Comparison of ENCODE assay signal across 3 worm cellular contexts in the genomic region with DNA sequence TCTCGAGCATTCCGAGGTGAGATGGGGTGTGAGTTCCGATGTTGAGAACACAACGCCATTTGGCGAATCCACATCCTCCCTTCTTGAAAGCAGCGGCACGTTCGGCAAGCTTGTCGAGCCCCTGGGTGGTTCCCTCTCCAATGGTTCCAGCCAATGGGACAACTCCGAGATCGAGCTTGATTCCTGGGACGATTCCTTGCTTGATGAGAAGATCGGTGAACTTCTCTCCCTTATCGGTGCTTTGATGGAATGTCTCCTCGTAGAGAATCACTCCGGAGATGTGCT.
TF ChIP-seq lines count a peak whose summit lies in the region.

No protein-coding gene starts in this region.

TF ChIP-seq in whole organism, L1 larva, 84 proteins besides CTCF, POLR2A, EP300 and RAD21:
- TF ChIP-seq ama-1 (optimal IDR thresholded peaks at IDR 0.05; lab: Kevin White, UChicago), result no peak
- peak; percentile 36 for TF ChIP-seq nhr-85 (tag; lab: Kevin White, UChicago)
- no peak for TF ChIP-seq nhr-28 (tag; optimal IDR thresholded peaks at IDR 0.05; lab: Kevin White, UChicago)
- TF ChIP-seq ceh-88 (GFP tag; IDR thresholded peaks at IDR 0.05; lab: Robert Waterston, UW), result no peak
- no peak for TF ChIP-seq sup-37 (GFP tag; optimal IDR thresholded peaks at IDR 0.05; lab: Kevin White, UChicago)
- TF ChIP-seq C04F5.9 (tag; optimal IDR thresholded peaks at IDR 0.05; lab: Kevin White, UChicago), result no peak
TF ChIP-seq in whole organism, L1 larva: peak in this region for 1.

TF ChIP-seq in whole organism, L4 larva, 104 proteins besides CTCF, POLR2A, EP300 and RAD21:
- no peak for TF ChIP-seq egl-43 (GFP tag; IDR thresholded peaks at IDR 0.05; lab: Robert Waterston, UW)
- no peak for TF ChIP-seq D1046.2 (GFP tag; IDR thresholded peaks at IDR 0.05; lab: Robert Waterston, UW)
- TF ChIP-seq spr-3 (GFP tag; optimal IDR thresholded peaks at IDR 0.05; lab: Kevin White, UChicago), result no peak
- TF ChIP-seq ceh-20 (GFP tag; IDR thresholded peaks at IDR 0.05; lab: Robert Waterston, UW), result no peak; the same call in 1 of the 2 replicates
- no peak for TF ChIP-seq mes-2 (tag; optimal IDR thresholded peaks at IDR 0.05; lab: Kevin White, UChicago; ENCODE audit: poor library complexity, severe bottlenecking)
- TF ChIP-seq F10B5.3 (tag; optimal IDR thresholded peaks at IDR 0.05; lab: Kevin White, UChicago), result no peak
- no peak for TF ChIP-seq dmd-8 (GFP tag; IDR thresholded peaks at IDR 0.05; lab: Robert Waterston, UW)
- TF ChIP-seq Y48G9A.11 (GFP tag; IDR thresholded peaks at IDR 0.05; lab: Robert Waterston, UW), result no peak
- no peak for TF ChIP-seq lir-3 (tag; optimal IDR thresholded peaks at IDR 0.05; lab: Kevin White, UChicago)
- 0 out of 4 replicates have a peak, but pooled peaks of 1 of the 2 experiments have one; percentile 24 for TF ChIP-seq madf-5 (GFP tag; IDR thresholded peaks at IDR 0.05; lab: Robert Waterston, UW)
- TF ChIP-seq hlh-11 (tag; optimal IDR thresholded peaks at IDR 0.05; lab: Kevin White, UChicago), result no peak
- TF ChIP-seq nhr-10 (tag; optimal IDR thresholded peaks at IDR 0.05; lab: Kevin White, UChicago), result no peak
- no peak for TF ChIP-seq lin-38 (GFP tag; IDR thresholded peaks at IDR 0.05; lab: Robert Waterston, UW)
- TF ChIP-seq mxl-2 (GFP tag; conservative IDR thresholded peaks at IDR 0.05; lab: Robert Waterston, UW), result no peak
- TF ChIP-seq set-16 (GFP tag; IDR thresholded peaks at IDR 0.05; lab: Robert Waterston, UW), result peak; percentile 57; the same call in 1 of the 2 replicates
- no peak for TF ChIP-seq tra-1 (GFP tag; IDR thresholded peaks at IDR 0.05; lab: Robert Waterston, UW)
- no peak for TF ChIP-seq fkh-10 (GFP tag; optimal IDR thresholded peaks at IDR 0.05; lab: Kevin White, UChicago)

TF ChIP-seq in whole organism, young adult, 124 proteins besides CTCF, POLR2A, EP300 and RAD21:
- TF ChIP-seq ztf-22 (GFP tag; optimal IDR thresholded peaks at IDR 0.05; lab: Kevin White, UChicago) (no peak), mxl-1 (tag; optimal IDR thresholded peaks at IDR 0.05; lab: Kevin White, UChicago) (no peak), hlh-26 (GFP tag; conservative IDR thresholded peaks at IDR 0.05; lab: Robert Waterston, UW) (no peak), Y53F4B.3 (GFP tag; IDR thresholded peaks at IDR 0.05; lab: Robert Waterston, UW) (no peak), Y53G8AR.9 (GFP tag; conservative IDR thresholded peaks at IDR 0.05; lab: Robert Waterston, UW) (0 out of 2 replicates have a peak, but pooled peaks have one; percentile 24), F23B12.7 (tag; optimal IDR thresholded peaks at IDR 0.05; lab: Kevin White, UChicago; ENCODE audit: insufficient read depth) (no peak), sea-2 (GFP tag; IDR thresholded peaks at IDR 0.05; lab: Robert Waterston, UW) (no peak), attf-6 (GFP tag; IDR thresholded peaks at IDR 0.05; lab: Robert Waterston, UW) (no peak), snpc-4 (GFP tag; optimal IDR thresholded peaks at IDR 0.05; lab: Kevin White, UChicago) (no peak), snpc-4 (tag; optimal IDR thresholded peaks at IDR 0.05; lab: Kevin White, UChicago) (no peak), mcd-1 (GFP tag; IDR thresholded peaks at IDR 0.05; lab: Robert Waterston, UW) (no peak), B0261.1 (tag; optimal IDR thresholded peaks at IDR 0.05; lab: Kevin White, UChicago) (no peak), hsf-1 (GFP tag; IDR thresholded peaks at IDR 0.05; lab: Robert Waterston, UW) (0 out of 2 replicates have a peak, but pooled peaks have one; percentile 38), zim-3 (tag; optimal IDR thresholded peaks at IDR 0.05; lab: Kevin White, UChicago) (no peak), T26A5.8 (tag; optimal IDR thresholded peaks at IDR 0.05; lab: Kevin White, UChicago) (no peak), ztf-26 (tag; optimal IDR thresholded peaks at IDR 0.05; lab: Kevin White, UChicago) (peak; percentile 4), lsy-27 (tag; optimal IDR thresholded peaks at IDR 0.05; lab: Kevin White, UChicago; ENCODE audit: borderline replicate concordance, insufficient read depth) (no peak), dox-1 (GFP tag; IDR thresholded peaks at IDR 0.05; lab: Robert Waterston, UW) (peak; percentile 21; the same call in 1 of the 2 replicates), bed-2 (GFP tag; IDR thresholded peaks at IDR 0.05; lab: Robert Waterston, UW) (no peak), K12H6.12 (tag; optimal IDR thresholded peaks at IDR 0.05; lab: Kevin White, UChicago) (no peak), F33H1.4 (GFP tag; IDR thresholded peaks at IDR 0.05; lab: Robert Waterston, UW) (no peak), nhr-80 (tag; optimal IDR thresholded peaks at IDR 0.05; lab: Kevin White, UChicago) (no peak), madf-10 (tag; optimal IDR thresholded peaks at IDR 0.05; lab: Kevin White, UChicago) (no peak), Y67H2A.10 (GFP tag; conservative IDR thresholded peaks at IDR 0.05; lab: Robert Waterston, UW) (no peak), attf-5 (GFP tag; optimal IDR thresholded peaks at IDR 0.05; lab: Kevin White, UChicago) (no peak), hmg-20 (GFP tag; IDR thresholded peaks at IDR 0.05; lab: Robert Waterston, UW) (no peak), nfya-2 (GFP tag; IDR thresholded peaks at IDR 0.05; lab: Robert Waterston, UW) (no peak), him-1 (tag; optimal IDR thresholded peaks at IDR 0.05; lab: Kevin White, UChicago) (no peak), F37B4.10 (GFP tag; IDR thresholded peaks at IDR 0.05; lab: Robert Waterston, UW) (no peak), die-1 (tag; optimal IDR thresholded peaks at IDR 0.05; lab: Kevin White, UChicago) (no peak), mel-28 (tag; optimal IDR thresholded peaks at IDR 0.05; lab: Kevin White, UChicago; ENCODE audit: borderline replicate concordance) (no peak), ccch-3 (GFP tag; optimal IDR thresholded peaks at IDR 0.05; lab: Kevin White, UChicago) (no peak), atf-7 (tag; optimal IDR thresholded peaks at IDR 0.05; lab: Kevin White, UChicago) (no peak), dpl-1 (GFP tag; optimal IDR thresholded peaks at IDR 0.05; lab: Kevin White, UChicago) (no peak), hlh-12 (tag; optimal IDR thresholded peaks at IDR 0.05; lab: Kevin White, UChicago) (no peak), akir-1 (GFP tag; optimal IDR thresholded peaks at IDR 0.05; lab: Kevin White, UChicago) (no peak), Y95B8A.8 (GFP tag; IDR thresholded peaks at IDR 0.05; lab: Robert Waterston, UW) (no peak), nhr-179 (tag; optimal IDR thresholded peaks at IDR 0.05; lab: Kevin White, UChicago) (no peak), nfya-1 (tag; optimal IDR thresholded peaks at IDR 0.05; lab: Kevin White, UChicago; ENCODE audit: borderline replicate concordance, insufficient read depth) (no peak), B0336.3 (GFP tag; IDR thresholded peaks at IDR 0.05; lab: Robert Waterston, UW) (no peak), F57A8.1 (GFP tag; optimal IDR thresholded peaks at IDR 0.05; lab: Kevin White, UChicago) (no peak), let-607 (tag; optimal IDR thresholded peaks at IDR 0.05; lab: Kevin White, UChicago) (no peak), ztf-28 (GFP tag; IDR thresholded peaks at IDR 0.05; lab: Robert Waterston, UW) (0 out of 2 replicates have a peak, but pooled peaks have one; percentile 41), F49E8.2 (tag; optimal IDR thresholded peaks at IDR 0.05; lab: Kevin White, UChicago; ENCODE audit: insufficient read depth) (no peak), lag-1 (GFP tag; IDR thresholded peaks at IDR 0.05; lab: Robert Waterston, UW) (no peak), Y79H2A.3 (GFP tag; conservative IDR thresholded peaks at IDR 0.05; lab: Robert Waterston, UW) (no peak), nfyb-1 (GFP tag; IDR thresholded peaks at IDR 0.05; lab: Robert Waterston, UW) (no peak), egl-18 (GFP tag; IDR thresholded peaks at IDR 0.05; lab: Robert Waterston, UW) (no peak), pha-4 (tag; optimal IDR thresholded peaks at IDR 0.05; lab: Kevin White, UChicago) (no peak), lin-54 (GFP tag; optimal IDR thresholded peaks at IDR 0.05; lab: Kevin White, UChicago) (no peak), lin-40 (tag; optimal IDR thresholded peaks at IDR 0.05; lab: Kevin White, UChicago) (no peak), zfh-2 (GFP tag; conservative IDR thresholded peaks at IDR 0.05; lab: Robert Waterston, UW) (peak; percentile 61; the same call in 1 of the 2 replicates)
TF ChIP-seq in whole organism, young adult: peak in this region for 6.
